Worm (Caenorhabditis elegans) whole organism, mixed stage, embryonic: ENCODE data around the gene C01G5.7.

Experiments
- M03D4.4 ChIP-seq: sonication (generic microtip); optimal IDR thresholded peaks from 2 replicates; lab custom pipeline; 2017; ENCODE audit warnings: mild to moderate bottlenecking, missing genetic modification characterization, missing compliant biosample characterization
- bed-3 ChIP-seq: fragments of 200-800 bp; sonication (Bioruptor generic); optimal IDR thresholded peaks from 3 replicates; lab custom pipeline; 2018; ENCODE audit warnings: mild to moderate bottlenecking, missing genetic modification characterization, moderate library complexity, missing compliant biosample characterization
- blmp-1 ChIP-seq: fragments of 150-350 bp; optimal IDR thresholded peaks from 2 replicates; lab custom pipeline; 2014; ENCODE audit warnings: missing biosample characterization, missing genetic modification characterization
- ceh-39 ChIP-seq: fragments of 150-350 bp; optimal IDR thresholded peaks from 2 replicates; lab custom pipeline; 2014; ENCODE audit warnings: missing biosample characterization, missing genetic modification characterization
- ceh-43 ChIP-seq: fragments of 200-800 bp; sonication (Bioruptor generic); optimal IDR thresholded peaks from 2 replicates; lab custom pipeline; 2018; ENCODE audit warnings: mild to moderate bottlenecking, missing genetic modification characterization, moderate library complexity, missing compliant biosample characterization
- ceh-83 ChIP-seq: fragments of 200-800 bp; sonication (Bioruptor generic); optimal IDR thresholded peaks from 2 replicates; lab custom pipeline; 2018; ENCODE audit warnings: mild to moderate bottlenecking, missing genetic modification characterization, missing compliant biosample characterization
- cnd-1 ChIP-seq: fragments of 200-800 bp; sonication (Bioruptor generic); optimal IDR thresholded peaks from 2 replicates; lab custom pipeline; 2018; ENCODE audit warnings: mild to moderate bottlenecking, missing genetic modification characterization, missing compliant biosample characterization
- drap-1 ChIP-seq: fragments of 200-800 bp; sonication (Bioruptor generic); optimal IDR thresholded peaks from 3 replicates; lab custom pipeline; 2018; ENCODE audit warnings: mild to moderate bottlenecking, missing genetic modification characterization, missing compliant biosample characterization
- elt-1 ChIP-seq: sonication (generic microtip); optimal IDR thresholded peaks from 2 replicates; lab custom pipeline; 2017; ENCODE audit warnings: missing genetic modification characterization, mild to moderate bottlenecking, missing compliant biosample characterization, antibody characterized with exemption, moderate library complexity, borderline replicate concordance; ENCODE audit not compliant: insufficient read depth
- elt-3 ChIP-seq: fragments of 150-350 bp; optimal IDR thresholded peaks from 2 replicates; lab custom pipeline; 2014; ENCODE audit warnings: missing biosample characterization, missing genetic modification characterization
- ham-2 ChIP-seq: fragments of 200-800 bp; sonication (Bioruptor generic); optimal IDR thresholded peaks from 2 replicates; lab custom pipeline; 2018; ENCODE audit warnings: mild to moderate bottlenecking, missing genetic modification characterization, missing compliant biosample characterization
- lin-13 ChIP-seq: fragments of 150-350 bp; optimal IDR thresholded peaks from 2 replicates; lab custom pipeline; 2014; ENCODE audit warnings: missing biosample characterization, missing genetic modification characterization
- lin-32 ChIP-seq: fragments of 200-800 bp; sonication (Bioruptor generic); optimal IDR thresholded peaks from 2 replicates; lab custom pipeline; 2018; ENCODE audit warnings: mild to moderate bottlenecking, missing genetic modification characterization, missing compliant biosample characterization
- lsy-2 ChIP-seq: fragments of 150-350 bp; optimal IDR thresholded peaks from 2 replicates; lab custom pipeline; 2014; ENCODE audit warnings: missing biosample characterization, missing genetic modification characterization
- mab-5 ChIP-seq: fragments of 150-350 bp; optimal IDR thresholded peaks from 2 replicates; lab custom pipeline; 2014; ENCODE audit warnings: missing biosample characterization, missing genetic modification characterization
- mep-1 ChIP-seq: fragments of 150-350 bp; optimal IDR thresholded peaks from 2 replicates; lab custom pipeline; 2017; ENCODE audit warnings: missing biosample characterization, missing genetic modification reagents, missing genetic modification characterization, inconsistent platforms
- mls-2 ChIP-seq: sonication (generic microtip); optimal IDR thresholded peaks from 2 replicates; lab custom pipeline; 2016; ENCODE audit warnings: mild to moderate bottlenecking, missing genetic modification characterization, moderate library complexity, missing compliant biosample characterization
- nhr-2 ChIP-seq: fragments of 150-350 bp; optimal IDR thresholded peaks from 2 replicates; lab custom pipeline; 2014; ENCODE audit warnings: missing biosample characterization, missing genetic modification characterization
- nhr-237 ChIP-seq: fragments of 150-350 bp; optimal IDR thresholded peaks from 2 replicates; lab custom pipeline; 2014; ENCODE audit warnings: missing biosample characterization, missing genetic modification characterization
- nhr-76 ChIP-seq: sonication (generic microtip); optimal IDR thresholded peaks from 2 replicates; lab custom pipeline; 2017; ENCODE audit warnings: missing biosample characterization, missing genetic modification characterization
- pha-4 ChIP-seq: fragments of 150-350 bp; optimal IDR thresholded peaks from 2 replicates; lab custom pipeline; 2018; ENCODE audit warnings: missing biosample characterization, missing genetic modification reagents, missing genetic modification characterization
- sem-2 ChIP-seq: fragments of 200-800 bp; sonication (Bioruptor generic); optimal IDR thresholded peaks from 2 replicates; lab custom pipeline; 2018; ENCODE audit warnings: mild to moderate bottlenecking, missing genetic modification characterization, missing compliant biosample characterization
- snpc-4 ChIP-seq: fragments of 150-350 bp; optimal IDR thresholded peaks from 2 replicates; lab custom pipeline; 2014; ENCODE audit warnings: missing biosample characterization, missing genetic modification characterization
- tbx-8 ChIP-seq: fragments of 200-800 bp; sonication (Bioruptor generic); optimal IDR thresholded peaks from 2 replicates; lab custom pipeline; 2018; ENCODE audit warnings: mild to moderate bottlenecking, missing genetic modification characterization, moderate library complexity, missing compliant biosample characterization
- unc-120 ChIP-seq: sonication (generic microtip); optimal IDR thresholded peaks from 2 replicates; lab custom pipeline; 2017; ENCODE audit warnings: missing genetic modification characterization, missing compliant biosample characterization; ENCODE audit not compliant: poor library complexity, severe bottlenecking
- unc-62 ChIP-seq: fragments of 150-350 bp; optimal IDR thresholded peaks from 2 replicates; lab custom pipeline; 2014; ENCODE audit warnings: missing biosample characterization, missing genetic modification reagents, missing genetic modification characterization
- zip-8 ChIP-seq: fragments of 150-350 bp; optimal IDR thresholded peaks from 2 replicates; lab custom pipeline; 2014; ENCODE audit warnings: missing biosample characterization, missing genetic modification characterization
- ztf-11 ChIP-seq: fragments of 150-350 bp; optimal IDR thresholded peaks from 2 replicates; lab custom pipeline; 2014; ENCODE audit warnings: missing biosample characterization, missing genetic modification characterization

Gene C01G5.7

ce11 chrIV:6502725-6503124 lies 15.2 kb upstream of the C01G5.7 start:
- no peak for TF ChIP-seq pha-4 (tag; lab: Kevin White, UChicago)
- no peak for TF ChIP-seq nhr-2 (tag; lab: Kevin White, UChicago)
- no peak for TF ChIP-seq mls-2 (tag; lab: Kevin White, UChicago)
- no peak for TF ChIP-seq bed-3 (GFP tag; lab: Kevin White, UChicago)
- no peak for TF ChIP-seq mab-5
- no peak for TF ChIP-seq cnd-1 (tag; lab: Kevin White, UChicago)
- no peak for TF ChIP-seq nhr-76
- TF ChIP-seq nhr-237 (tag; lab: Kevin White, UChicago) = no peak
- no peak for TF ChIP-seq snpc-4 (tag; lab: Kevin White, UChicago)
- no peak for TF ChIP-seq ceh-39 (tag; lab: Kevin White, UChicago)
- TF ChIP-seq mep-1 (tag; lab: Kevin White, UChicago) = no peak
- no peak for TF ChIP-seq drap-1 (GFP tag; lab: Kevin White, UChicago)
- no peak for TF ChIP-seq ceh-43 (GFP tag; lab: Kevin White, UChicago)
- TF ChIP-seq ham-2 (GFP tag; lab: Kevin White, UChicago) = no peak
- TF ChIP-seq ztf-11 = no peak
- TF ChIP-seq lin-32 = no peak
- no peak for TF ChIP-seq ceh-83 (GFP tag; lab: Kevin White, UChicago)
- no peak for TF ChIP-seq unc-62 (GFP tag; lab: Kevin White, UChicago)

- TF ChIP-seq mls-2 (tag; lab: Kevin White, UChicago) = no peak
- TF ChIP-seq elt-1 (tag; lab: Kevin White, UChicago) = no peak
- no peak for TF ChIP-seq blmp-1
- TF ChIP-seq mep-1 (tag; lab: Kevin White, UChicago) = no peak
- no peak for TF ChIP-seq ceh-83 (GFP tag; lab: Kevin White, UChicago)
- no peak for TF ChIP-seq tbx-8 (GFP tag; lab: Kevin White, UChicago)
Observed at ce11 chrIV:6506424-6506823, 11.5 kb upstream of the C01G5.7 start, which contains the start of gene pqn-89. pqn-89 (plus strand) TSS chrIV:6506724.

ce11 chrIV:6511767-6512166 lies 6.2 kb upstream of the C01G5.7 start:
- no peak for TF ChIP-seq lin-32
- TF ChIP-seq elt-1 (tag; lab: Kevin White, UChicago) = no peak
- no peak for TF ChIP-seq snpc-4 (tag; lab: Kevin White, UChicago)
- TF ChIP-seq cnd-1 (tag; lab: Kevin White, UChicago) = no peak
- TF ChIP-seq elt-3 (tag; lab: Kevin White, UChicago) = no peak
- TF ChIP-seq nhr-2 (tag; lab: Kevin White, UChicago) = no peak
- TF ChIP-seq ham-2 (GFP tag; lab: Kevin White, UChicago) = no peak
- TF ChIP-seq unc-120 = no peak
- no peak for TF ChIP-seq M03D4.4 (tag; lab: Kevin White, UChicago)
- TF ChIP-seq mep-1 (tag; lab: Kevin White, UChicago) = no peak
- TF ChIP-seq lin-13 (tag; lab: Kevin White, UChicago) = no peak
- no peak for TF ChIP-seq lsy-2 (tag; lab: Kevin White, UChicago)

ce11 chrIV:6514700-6515099 lies 3.3 kb upstream of the C01G5.7 start:
- no peak for TF ChIP-seq ztf-11

- TF ChIP-seq bed-3 (GFP tag; lab: Kevin White, UChicago) (no peak), sem-2 (GFP tag; lab: Kevin White, UChicago) (no peak), zip-8 (tag; lab: Kevin White, UChicago) (no peak), blmp-1 (peak; percentile 77)
- TF ChIP-seq, all 35 proteins: peak for 1
Observed at ce11 chrIV:6519593-6519992, 1.6 kb downstream of the C01G5.7 start, which contains the start of gene C01G5.9. C01G5.9 (plus strand) TSS chrIV:6519893.

ce11 chrIV:6522305-6522917 lies 4.5 kb downstream of the C01G5.7 start, which contains the start of gene ddi-1:
ddi-1 (plus strand) TSS chrIV:6522867.
- TF ChIP-seq mls-2 (tag; lab: Kevin White, UChicago) (no peak), ceh-83 (GFP tag; lab: Kevin White, UChicago) (no peak), M03D4.4 (tag; lab: Kevin White, UChicago) (no peak)
